Worm (Caenorhabditis elegans) whole organism, L3 larva: ENCODE results near the gene D2045.9.

Source experiments
- ZK546.5 ChIP-seq: sonication (generic microtip); optimal IDR thresholded peaks from 2 replicates; lab custom pipeline; 2017; ENCODE audit warnings: missing biosample characterization, missing genetic modification characterization
- elt-1 ChIP-seq: fragments of 150-350 bp; optimal IDR thresholded peaks from 2 replicates; lab custom pipeline; 2014; ENCODE audit warnings: missing biosample characterization, missing genetic modification characterization
- elt-2 ChIP-seq: sonication (generic microtip); optimal IDR thresholded peaks from 2 replicates; lab custom pipeline; 2016; ENCODE audit warnings: missing genetic modification reagents, mild to moderate bottlenecking, missing genetic modification characterization, missing compliant biosample characterization
- elt-3 ChIP-seq, 3 experiments: fragments of 150-350 bp in 1 of 3; sonication (generic microtip) in 2 of 3; optimal IDR thresholded peaks; 2 replicates in 2 of 3; 4 replicates in 1 of 3; lab custom pipeline; 2014 to 2017; ENCODE audit warnings: missing biosample characterization in 3 of 3, missing genetic modification characterization in 3 of 3
- lin-15B ChIP-seq: fragments of 150-350 bp; optimal IDR thresholded peaks from 2 replicates; lab custom pipeline; 2014; ENCODE audit warnings: missing biosample characterization, missing genetic modification characterization
- mdl-1 ChIP-seq: fragments of 150-350 bp; optimal IDR thresholded peaks from 2 replicates; lab custom pipeline; 2014; ENCODE audit warnings: missing biosample characterization, missing genetic modification characterization
- nhr-12 ChIP-seq: fragments of 150-350 bp; optimal IDR thresholded peaks from 2 replicates; lab custom pipeline; 2014; ENCODE audit warnings: missing biosample characterization, missing genetic modification characterization
- pqm-1 ChIP-seq: fragments of 150-350 bp; optimal IDR thresholded peaks from 2 replicates; lab custom pipeline; 2017; ENCODE audit warnings: missing biosample characterization, missing genetic modification characterization, inconsistent platforms
- tbx-2 ChIP-seq: sonication (generic microtip); optimal IDR thresholded peaks from 2 replicates; lab custom pipeline; 2016; ENCODE audit warnings: mild to moderate bottlenecking, missing genetic modification characterization, missing compliant biosample characterization
- unc-39 ChIP-seq: sonication (generic microtip); optimal IDR thresholded peaks from 4 replicates; lab custom pipeline; 2017; ENCODE audit warnings: missing biosample characterization, missing genetic modification characterization
- unc-62 ChIP-seq: fragments of 150-350 bp; sonication (generic microtip); optimal IDR thresholded peaks from 4 replicates; lab custom pipeline; 2014; ENCODE audit warnings: missing biosample characterization, missing genetic modification reagents, missing genetic modification characterization
- ztf-11 ChIP-seq: fragments of 150-350 bp; optimal IDR thresholded peaks from 2 replicates; lab custom pipeline; 2014; ENCODE audit warnings: missing biosample characterization, missing genetic modification characterization

ce11 chrIII:10460427-10461163 is 14.4 kb upstream of the D2045.9 start, which contains the start of gene ecps-1:
- TF ChIP-seq elt-3 (tag; optimal IDR thresholded peaks at IDR 0.05; lab: Kevin White, UChicago): no peak
- peak; percentile 51 for TF ChIP-seq elt-2 (tag; lab: Kevin White, UChicago)
- no peak for TF ChIP-seq nhr-12 (tag; lab: Kevin White, UChicago)
- peak; percentile 12 for TF ChIP-seq unc-62 (GFP tag; lab: Kevin White, UChicago)
- TF ChIP-seq mdl-1 (tag; lab: Kevin White, UChicago): peak; percentile 32
- peak; percentile 13 for TF ChIP-seq elt-1 (tag; lab: Kevin White, UChicago)
- TF ChIP-seq tbx-2 (tag; lab: Kevin White, UChicago): no peak
- no peak for TF ChIP-seq unc-39
- TF ChIP-seq ztf-11 (tag; lab: Kevin White, UChicago): no peak
- peak; percentile 93 for TF ChIP-seq lin-15B (tag; lab: Kevin White, UChicago)
- TF ChIP-seq ZK546.5 (tag; lab: Kevin White, UChicago): no peak
- TF ChIP-seq pqm-1 (tag; lab: Kevin White, UChicago): peak; percentile 57
